Fruit fly (Drosophila melanogaster) whole organism, embryonic: ENCODE data around the gene Tsen54.

Experiments
- CG11504 ChIP-seq: fragments of 200-800 bp; sonication (Bioruptor generic); optimal IDR thresholded peaks from 3 replicates; lab custom pipeline; 2019; ENCODE audit warnings: missing biosample characterization, mild to moderate bottlenecking, missing genetic modification characterization, moderate library complexity
- CG11695 ChIP-seq: fragments of 200-800 bp; sonication (Bioruptor generic); IDR thresholded peaks from 3 replicates; pipeline ENCODE4 v1.3.6; 2022; ENCODE audit warnings: missing biosample characterization, missing genetic modification characterization
- CG11723 ChIP-seq: fragments of 200-800 bp; sonication (Bioruptor generic); optimal IDR thresholded peaks from 2 replicates; lab custom pipeline; 2017; ENCODE audit warnings: missing biosample characterization, mild to moderate bottlenecking, missing genetic modification characterization
- CG12769 ChIP-seq: fragments of 200-800 bp; sonication (Bioruptor generic); optimal IDR thresholded peaks from 2 replicates; lab custom pipeline; 2019; ENCODE audit warnings: missing biosample characterization, mild to moderate bottlenecking, missing genetic modification characterization, moderate library complexity
- CG12942 ChIP-seq: fragments of 200-800 bp; sonication (Bioruptor generic); optimal IDR thresholded peaks from 3 replicates; lab custom pipeline; 2016; ENCODE audit warnings: missing biosample characterization, missing genetic modification characterization
- CG1603 ChIP-seq: fragments of 200-800 bp; sonication (Bioruptor generic); optimal IDR thresholded peaks from 2 replicates; lab custom pipeline; 2019; ENCODE audit warnings: missing biosample characterization, mild to moderate bottlenecking, missing genetic modification characterization, moderate library complexity
- CG18599 ChIP-seq: fragments of 200-800 bp; sonication (Bioruptor generic); optimal IDR thresholded peaks from 3 replicates; lab custom pipeline; 2017; ENCODE audit warnings: missing biosample characterization, missing genetic modification characterization, mild to moderate bottlenecking, moderate library complexity, missing genetic modification reagents
- CG32532 ChIP-seq: fragments of 200-800 bp; sonication (Bioruptor generic); IDR thresholded peaks from 2 replicates; pipeline ENCODE4 v1.3.6; 2022; ENCODE audit warnings: missing biosample characterization, missing genetic modification characterization
- CG32767 ChIP-seq: fragments of 200-800 bp; sonication (Bioruptor generic); IDR thresholded peaks from 2 replicates; pipeline ENCODE4 v1.3.6; 2022; ENCODE audit warnings: missing biosample characterization, missing genetic modification characterization
- CG3281 ChIP-seq: fragments of 200-800 bp; sonication (Bioruptor generic); optimal IDR thresholded peaks from 3 replicates; lab custom pipeline; 2017; ENCODE audit warnings: missing biosample characterization, mild to moderate bottlenecking, missing genetic modification characterization
- CG4360 ChIP-seq: fragments of 200-800 bp; sonication (Bioruptor generic); IDR thresholded peaks from 2 replicates; pipeline ENCODE4 v1.3.6; 2022; ENCODE audit warnings: missing biosample characterization, missing genetic modification characterization
- CG6813 ChIP-seq: fragments of 200-800 bp; sonication (Bioruptor generic); optimal IDR thresholded peaks from 2 replicates; lab custom pipeline; 2017; ENCODE audit warnings: missing biosample characterization, missing genetic modification characterization, mild to moderate bottlenecking, moderate library complexity, missing genetic modification reagents
- CG7556 ChIP-seq: fragments of 200-800 bp; sonication (Bioruptor generic); optimal IDR thresholded peaks from 2 replicates; lab custom pipeline; 2017; ENCODE audit warnings: missing biosample characterization, mild to moderate bottlenecking, missing genetic modification characterization
- CHES-1-like ChIP-seq: fragments of 200-800 bp; sonication (Bioruptor generic); optimal IDR thresholded peaks from 2 replicates; lab custom pipeline; 2016; ENCODE audit warnings: missing biosample characterization, missing genetic modification characterization
- Dbx ChIP-seq: fragments of 200-800 bp; sonication (Bioruptor generic); IDR thresholded peaks from 3 replicates; pipeline ENCODE4 v1.3.6; 2022; ENCODE audit warnings: missing biosample characterization, missing genetic modification characterization
- Ets65A ChIP-seq: fragments of 200-800 bp; sonication (Bioruptor generic); peaks from one replicate; lab custom pipeline; 2016; ENCODE audit warnings: missing biosample characterization, missing genetic modification characterization
- H15 ChIP-seq: fragments of 200-800 bp; sonication (Bioruptor generic); IDR thresholded peaks from 3 replicates; pipeline ENCODE4 v1.3.6; 2022; ENCODE audit warnings: missing biosample characterization, missing genetic modification characterization
- Jarid2 ChIP-seq: fragments of 200-800 bp; sonication (Bioruptor generic); optimal IDR thresholded peaks from 3 replicates; lab custom pipeline; 2017; ENCODE audit warnings: mild to moderate bottlenecking, missing biosample characterization, missing genetic modification reagents, missing genetic modification characterization
- Max ChIP-seq: fragments of 200-800 bp; sonication (Bioruptor generic); optimal IDR thresholded peaks from 2 replicates; lab custom pipeline; 2016; ENCODE audit warnings: missing biosample characterization, mild to moderate bottlenecking, missing genetic modification characterization
- Med ChIP-seq: fragments of 200-800 bp; sonication (Bioruptor generic); peaks from one replicate; lab custom pipeline; 2016; ENCODE audit warnings: missing biosample characterization, missing genetic modification characterization, mild to moderate bottlenecking, inconsistent platforms, moderate library complexity
- Meics ChIP-seq: fragments of 200-800 bp; sonication (Bioruptor generic); optimal IDR thresholded peaks from 2 replicates; lab custom pipeline; 2017; ENCODE audit warnings: missing biosample characterization, mild to moderate bottlenecking, missing genetic modification characterization
- Neu2 ChIP-seq: fragments of 200-800 bp; sonication (Bioruptor generic); optimal IDR thresholded peaks from 3 replicates; lab custom pipeline; 2016; ENCODE audit warnings: missing biosample characterization, missing genetic modification characterization, borderline replicate concordance
- NfI ChIP-seq: fragments of 200-800 bp; sonication (Bioruptor generic); optimal IDR thresholded peaks from 3 replicates; lab custom pipeline; 2018; ENCODE audit warnings: missing biosample characterization, mild to moderate bottlenecking, missing genetic modification characterization, moderate library complexity
- Pdp1 ChIP-seq, 2 experiments: fragments of 200-800 bp; sonication (Bioruptor generic); optimal IDR thresholded peaks; 3 replicates each; lab custom pipeline; 2016; ENCODE audit warnings: missing biosample characterization in 2 of 2, missing genetic modification characterization in 2 of 2, mild to moderate bottlenecking in 1 of 2, moderate library complexity in 1 of 2
- Rfx ChIP-seq: fragments of 200-800 bp; sonication (Bioruptor generic); IDR thresholded peaks from 2 replicates; pipeline ENCODE4 v1.3.6; 2022; ENCODE audit warnings: missing biosample characterization, missing genetic modification characterization
- Rx ChIP-seq: fragments of 200-800 bp; sonication (Bioruptor generic); IDR thresholded peaks from 2 replicates; pipeline ENCODE4 v1.3.6; 2022; ENCODE audit warnings: missing biosample characterization, missing genetic modification characterization
- amos ChIP-seq: fragments of 200-800 bp; sonication (Bioruptor generic); IDR thresholded peaks from 2 replicates; pipeline ENCODE4 v1.3.6; 2022; ENCODE audit warnings: missing biosample characterization, missing genetic modification characterization; ENCODE audit not compliant: partially characterized antibody
- cad ChIP-seq: fragments of >200 bp; optimal IDR thresholded peaks from 2 replicates; lab custom pipeline; 2017; ENCODE audit warnings: missing biosample characterization, missing genetic modification characterization
- dmrt99B ChIP-seq: fragments of 200-800 bp; sonication (Bioruptor generic); optimal IDR thresholded peaks from 2 replicates; lab custom pipeline; 2018; ENCODE audit warnings: missing biosample characterization, mild to moderate bottlenecking, missing genetic modification characterization, moderate library complexity
- dysf ChIP-seq: fragments of 200-800 bp; sonication (Bioruptor generic); IDR thresholded peaks from 3 replicates; pipeline ENCODE4 v1.3.6; 2022; ENCODE audit warnings: missing biosample characterization, missing genetic modification characterization
- gce ChIP-seq: fragments of 200-800 bp; sonication (Bioruptor generic); IDR thresholded peaks from 3 replicates; pipeline ENCODE4 v1.3.6; 2022; ENCODE audit warnings: missing biosample characterization, missing genetic modification characterization
- grn ChIP-seq: fragments of 200-800 bp; sonication (Bioruptor generic); optimal IDR thresholded peaks from 3 replicates; lab custom pipeline; 2017; ENCODE audit warnings: missing biosample characterization, missing genetic modification characterization
- gt ChIP-seq: fragments of 200-800 bp; sonication (Bioruptor generic); IDR thresholded peaks from 2 replicates; pipeline ENCODE4 v1.3.6; 2022; ENCODE audit warnings: missing biosample characterization, missing genetic modification characterization
- hbn ChIP-seq: fragments of 200-800 bp; sonication (Bioruptor generic); IDR thresholded peaks from 2 replicates; pipeline ENCODE4 v1.3.6; 2022; ENCODE audit warnings: missing biosample characterization, missing genetic modification characterization; ENCODE audit not compliant: partially characterized antibody
- jing ChIP-seq: fragments of 200-800 bp; sonication (Bioruptor generic); optimal IDR thresholded peaks from 2 replicates; lab custom pipeline; 2018; ENCODE audit warnings: missing biosample characterization, mild to moderate bottlenecking, missing genetic modification characterization
- kay ChIP-seq: fragments of 200-800 bp; sonication (Bioruptor generic); optimal IDR thresholded peaks from 2 replicates; lab custom pipeline; 2016; ENCODE audit warnings: missing biosample characterization, missing genetic modification characterization
- knrl ChIP-seq: fragments of 200-800 bp; sonication (Bioruptor generic); IDR thresholded peaks from 3 replicates; pipeline ENCODE4 v1.3.6; 2022; ENCODE audit warnings: missing biosample characterization, missing genetic modification characterization; ENCODE audit not compliant: partially characterized antibody
- lab ChIP-seq: fragments of 200-800 bp; sonication (Bioruptor generic); optimal IDR thresholded peaks from 3 replicates; lab custom pipeline; 2017; ENCODE audit warnings: missing biosample characterization, missing genetic modification characterization, mild to moderate bottlenecking, moderate library complexity, missing genetic modification reagents
- lmd ChIP-seq: fragments of 200-800 bp; sonication (Bioruptor generic); IDR thresholded peaks from 2 replicates; pipeline ENCODE4 v1.3.6; 2022; ENCODE audit warnings: missing biosample characterization, missing genetic modification characterization
- lov ChIP-seq, 2 experiments: fragments of 200-800 bp in 1 of 2; fragments of >200 bp in 1 of 2; sonication (Bioruptor generic) in 1 of 2; IDR thresholded peaks in 1 of 2; optimal IDR thresholded peaks in 1 of 2; 2 replicates in 1 of 2; 3 replicates in 1 of 2; pipeline versions ENCODE4 v1.3.6 to Lab custom; 2017 to 2022; ENCODE audit warnings: missing biosample characterization in 1 of 2, missing genetic modification characterization in 1 of 2
- nerfin-2 ChIP-seq: fragments of 200-800 bp; sonication (Bioruptor generic); IDR thresholded peaks from 2 replicates; pipeline ENCODE4 v1.3.6; 2022; ENCODE audit warnings: missing biosample characterization, missing genetic modification characterization; ENCODE audit not compliant: partially characterized antibody
- nmo ChIP-seq: fragments of 200-800 bp; sonication (Bioruptor generic); optimal IDR thresholded peaks from 2 replicates; lab custom pipeline; 2018; ENCODE audit warnings: missing biosample characterization, mild to moderate bottlenecking, missing genetic modification characterization, moderate library complexity
- peb ChIP-seq: fragments of 200-800 bp; sonication (Bioruptor generic); IDR thresholded peaks from 2 replicates; pipeline ENCODE4 v1.3.6; 2022; ENCODE audit warnings: missing biosample characterization, missing genetic modification characterization
- pzg ChIP-seq: fragments of 200-800 bp; sonication (Bioruptor generic); optimal IDR thresholded peaks from 3 replicates; lab custom pipeline; 2018; ENCODE audit warnings: missing biosample characterization, mild to moderate bottlenecking, missing genetic modification characterization, moderate library complexity
- rib ChIP-seq: fragments of 200-800 bp; sonication (Bioruptor generic); IDR thresholded peaks from 2 replicates; pipeline ENCODE4 v1.3.6; 2022; ENCODE audit warnings: missing biosample characterization, missing genetic modification characterization
- sens ChIP-seq: fragments of 200-800 bp; sonication (Bioruptor generic); peaks from one replicate; lab custom pipeline; 2016; ENCODE audit warnings: missing biosample characterization, missing genetic modification characterization
- ssp ChIP-seq: fragments of 200-800 bp; sonication (Bioruptor generic); IDR thresholded peaks from 2 replicates; pipeline ENCODE4 v1.3.6; 2022; ENCODE audit warnings: missing biosample characterization, missing genetic modification characterization
- trh ChIP-seq: fragments of 200-800 bp; sonication (Bioruptor generic); optimal IDR thresholded peaks from 2 replicates; lab custom pipeline; 2016; ENCODE audit warnings: missing biosample characterization, missing genetic modification characterization
- wor ChIP-seq: fragments of 200-800 bp; sonication (Bioruptor generic); IDR thresholded peaks from 2 replicates; pipeline ENCODE4 v1.3.6; 2022; ENCODE audit warnings: missing biosample characterization, missing genetic modification characterization

The Tsen54 gene

dm6 chr3L:12178847-12179437 lies 26.9 kb downstream of the Tsen54 start (continued):
- TF ChIP-seq peb (GFP tag; lab: Robert Waterston, UW) (no peak), knrl (GFP tag; lab: Robert Waterston, UW) (no peak), NfI (GFP tag; lab: Kevin White, UChicago) (no peak), Jarid2 (no peak), CG11504 (peak; percentile 38), CG32767 (GFP tag; lab: Robert Waterston, UW) (no peak), Neu2 (GFP tag; lab: Kevin White, UChicago) (no peak), lov (optimal IDR thresholded peaks at IDR 0.05; lab: Kevin White, UChicago) (no peak), lov (GFP tag; IDR thresholded peaks at IDR 0.05; lab: Robert Waterston, UW) (no peak), CG12942 (GFP tag; lab: Kevin White, UChicago) (no peak), CG1603 (tag; lab: Kevin White, UChicago) (peak; percentile 10), CG18599 (GFP tag; lab: Kevin White, UChicago) (peak; percentile 51), wor (GFP tag; lab: Robert Waterston, UW) (no peak), lab (GFP tag; lab: Kevin White, UChicago) (no peak), gt (no peak), jing (GFP tag; lab: Kevin White, UChicago) (no peak), pzg (GFP tag; lab: Kevin White, UChicago) (no peak), Ets65A (GFP tag; lab: Kevin White, UChicago) (no peak), gce (GFP tag; lab: Robert Waterston, UW) (0 out of 3 replicates have a peak, but pooled peaks have one; percentile 21), nmo (peak; percentile 4), Rx (GFP tag; lab: Robert Waterston, UW) (no peak), lmd (peak; percentile 25; the same call in 1 of the 2 replicates), ssp (GFP tag; lab: Robert Waterston, UW) (no peak), rib (GFP tag; lab: Robert Waterston, UW) (no peak), Med (GFP tag; lab: Kevin White, UChicago) (peak; percentile 67), CG4360 (GFP tag; lab: Robert Waterston, UW) (no peak), hbn (no peak), CG7556 (GFP tag; lab: Kevin White, UChicago) (no peak), Dbx (GFP tag; lab: Robert Waterston, UW) (peak; percentile 29; the same call in 1 of the 3 replicates), trh (GFP tag; lab: Kevin White, UChicago) (no peak), cad (no peak), CG11723 (no peak), dmrt99B (tag; lab: Kevin White, UChicago) (peak; percentile 41), Pdp1 (GFP tag; optimal IDR thresholded peaks at IDR 0.05; lab: Kevin White, UChicago) (peak in 1 of 2 experiments; percentile 83), dysf (0 out of 3 replicates have a peak, but pooled peaks have one; percentile 4), kay (peak; percentile 5), CHES-1-like (GFP tag; lab: Kevin White, UChicago) (no peak), nerfin-2 (GFP tag; lab: Robert Waterston, UW) (no peak), CG6813 (no peak), CG3281 (GFP tag; lab: Kevin White, UChicago) (peak; percentile 46), Max (GFP tag; lab: Kevin White, UChicago) (no peak), grn (GFP tag; lab: Kevin White, UChicago) (peak; percentile 34), Rfx (GFP tag; lab: Robert Waterston, UW) (peak; percentile 67), H15 (GFP tag; lab: Robert Waterston, UW) (0 out of 3 replicates have a peak, but pooled peaks have one; percentile 37), CG11695 (GFP tag; lab: Robert Waterston, UW) (no peak), Meics (peak; percentile 24), CG32532 (peak; percentile 23; the same call in 1 of the 2 replicates), CG12769 (tag; lab: Kevin White, UChicago) (peak; percentile 52), sens (GFP tag; lab: Kevin White, UChicago) (peak; percentile 60), amos (no peak)
